Fruit fly (Drosophila melanogaster): Measurements from ENCODE around the gene CG15021.

dm6 chr3L:4412974-4413373, 23.5 kb upstream of the CG15021 start:
- no peak for TF ChIP-seq Myc (optimal IDR thresholded peaks at IDR 0.05)
- no peak for TF ChIP-seq pan (optimal IDR thresholded peaks at IDR 0.05)
- TF ChIP-seq usp (GFP tag; optimal IDR thresholded peaks at IDR 0.05): no peak
- TF ChIP-seq OdsH (GFP tag; optimal IDR thresholded peaks at IDR 0.05): no peak
- TF ChIP-seq sv (GFP tag; optimal IDR thresholded peaks at IDR 0.05): no peak
- no peak for TF ChIP-seq Mio (GFP tag; optimal IDR thresholded peaks at IDR 0.05)
- TF ChIP-seq GATAd (GFP tag; optimal IDR thresholded peaks at IDR 0.05): no peak

All from whole organism, wandering third instar larva.